Fruit fly (Drosophila melanogaster): ENCODE data around the gene CG15478.

CG15478 gene

DNA sequence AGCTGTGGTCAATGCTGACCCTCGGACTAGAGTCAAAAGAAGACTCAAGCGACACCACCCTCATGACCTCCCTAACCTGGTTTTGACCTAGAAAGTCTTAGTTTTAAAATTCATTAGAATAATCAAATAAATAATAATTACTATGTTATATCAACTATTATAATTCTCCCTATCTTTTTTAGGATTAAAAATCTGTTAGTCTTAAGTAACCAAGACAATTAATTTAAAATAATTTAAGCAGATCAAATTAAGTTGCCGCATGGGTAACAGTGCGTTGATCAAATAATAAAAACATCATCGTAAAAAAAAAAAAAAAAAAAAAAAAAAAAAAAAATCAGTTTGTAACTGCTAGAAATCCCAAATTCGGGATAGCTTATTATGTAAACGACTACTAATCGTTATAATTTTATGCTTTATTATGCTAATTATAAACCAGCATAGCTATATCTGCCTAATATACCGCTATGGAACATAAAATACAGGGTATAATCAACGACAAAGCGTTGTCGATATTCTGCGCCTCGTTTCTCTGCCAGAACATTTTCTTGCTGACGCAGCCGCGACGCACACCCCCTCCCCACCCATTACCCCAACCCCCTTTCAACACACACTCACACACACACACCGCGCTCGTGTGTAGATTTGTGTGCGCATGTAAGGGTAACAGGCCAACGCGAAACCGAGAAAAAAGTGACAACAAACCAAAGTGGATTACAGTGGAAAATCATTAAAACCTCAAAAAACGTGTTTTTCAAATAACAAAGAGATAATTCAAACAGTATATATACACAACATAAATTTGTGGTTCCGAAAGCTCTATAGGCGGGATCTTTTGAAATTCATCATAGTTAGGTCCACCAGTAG lies 14.5 kb downstream of the CG15478 start:
- TF ChIP-seq pan (optimal IDR thresholded peaks at IDR 0.05), result peak; percentile 77

DNA sequence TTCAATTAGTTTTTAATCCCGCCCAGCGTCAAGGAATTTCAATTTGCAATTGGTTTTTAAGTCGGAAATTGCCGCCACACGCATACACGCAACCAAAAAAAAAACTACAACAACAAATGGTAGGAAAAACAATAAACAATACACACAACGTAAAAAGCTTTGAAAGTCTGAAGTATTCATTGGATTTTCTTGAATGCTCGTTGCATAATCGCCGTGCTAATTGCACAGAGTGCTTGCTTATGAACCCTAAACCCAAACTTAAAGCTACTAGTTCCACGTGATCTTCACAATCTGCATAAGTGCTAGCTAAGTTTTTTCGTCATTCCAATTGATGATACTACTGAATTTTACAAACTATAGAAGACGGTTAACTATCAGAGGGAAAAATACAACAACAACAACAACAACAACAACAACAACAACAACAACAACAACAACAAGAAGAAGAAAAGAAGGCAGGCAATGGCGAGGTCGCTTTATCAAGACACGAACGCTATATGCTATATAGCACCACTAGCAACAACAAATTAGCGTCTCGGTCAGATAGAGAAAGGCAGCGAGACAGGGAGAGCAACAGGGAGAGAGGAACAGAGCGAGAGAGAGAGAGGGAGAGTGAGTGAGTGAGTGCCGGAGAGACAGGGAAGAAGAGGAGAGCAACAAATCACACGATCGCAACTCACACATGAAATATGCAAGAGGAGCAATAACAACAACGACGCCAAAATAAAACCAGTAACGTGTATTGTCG lies 15.4 kb downstream of the CG15478 start:
- TF ChIP-seq EcR (GFP tag; optimal IDR thresholded peaks at IDR 0.05) (no peak), pan (optimal IDR thresholded peaks at IDR 0.05) (no peak), psq (optimal IDR thresholded peaks at IDR 0.05) (no peak), CG8478 (optimal IDR thresholded peaks at IDR 0.05) (no peak)

dm6 chrX:7701282-7702078 lies 16.3 kb downstream of the CG15478 start:
- no peak for TF ChIP-seq CG8478 (optimal IDR thresholded peaks at IDR 0.05)
- TF ChIP-seq EcR (GFP tag; optimal IDR thresholded peaks at IDR 0.05), result no peak
- no peak for TF ChIP-seq Dll (optimal IDR thresholded peaks at IDR 0.05)
- no peak for TF ChIP-seq psq (optimal IDR thresholded peaks at IDR 0.05)
- TF ChIP-seq pan (optimal IDR thresholded peaks at IDR 0.05), result no peak
- TF ChIP-seq usp (GFP tag; optimal IDR thresholded peaks at IDR 0.05), result no peak

- TF ChIP-seq psq (optimal IDR thresholded peaks at IDR 0.05) (no peak), usp (GFP tag; optimal IDR thresholded peaks at IDR 0.05) (no peak), pan (optimal IDR thresholded peaks at IDR 0.05) (no peak), EcR (GFP tag; optimal IDR thresholded peaks at IDR 0.05) (no peak), Dll (optimal IDR thresholded peaks at IDR 0.05) (no peak), CG8478 (optimal IDR thresholded peaks at IDR 0.05) (no peak)
Measured at dm6 chrX:7700239-7700793, 17.4 kb downstream of the CG15478 start.

- no peak for TF ChIP-seq psq (optimal IDR thresholded peaks at IDR 0.05)
- no peak for TF ChIP-seq EcR (GFP tag; optimal IDR thresholded peaks at IDR 0.05)
- no peak for TF ChIP-seq usp (GFP tag; optimal IDR thresholded peaks at IDR 0.05)
Measured at dm6 chrX:7699584-7700238, 18.0 kb downstream of the CG15478 start.

DNA sequence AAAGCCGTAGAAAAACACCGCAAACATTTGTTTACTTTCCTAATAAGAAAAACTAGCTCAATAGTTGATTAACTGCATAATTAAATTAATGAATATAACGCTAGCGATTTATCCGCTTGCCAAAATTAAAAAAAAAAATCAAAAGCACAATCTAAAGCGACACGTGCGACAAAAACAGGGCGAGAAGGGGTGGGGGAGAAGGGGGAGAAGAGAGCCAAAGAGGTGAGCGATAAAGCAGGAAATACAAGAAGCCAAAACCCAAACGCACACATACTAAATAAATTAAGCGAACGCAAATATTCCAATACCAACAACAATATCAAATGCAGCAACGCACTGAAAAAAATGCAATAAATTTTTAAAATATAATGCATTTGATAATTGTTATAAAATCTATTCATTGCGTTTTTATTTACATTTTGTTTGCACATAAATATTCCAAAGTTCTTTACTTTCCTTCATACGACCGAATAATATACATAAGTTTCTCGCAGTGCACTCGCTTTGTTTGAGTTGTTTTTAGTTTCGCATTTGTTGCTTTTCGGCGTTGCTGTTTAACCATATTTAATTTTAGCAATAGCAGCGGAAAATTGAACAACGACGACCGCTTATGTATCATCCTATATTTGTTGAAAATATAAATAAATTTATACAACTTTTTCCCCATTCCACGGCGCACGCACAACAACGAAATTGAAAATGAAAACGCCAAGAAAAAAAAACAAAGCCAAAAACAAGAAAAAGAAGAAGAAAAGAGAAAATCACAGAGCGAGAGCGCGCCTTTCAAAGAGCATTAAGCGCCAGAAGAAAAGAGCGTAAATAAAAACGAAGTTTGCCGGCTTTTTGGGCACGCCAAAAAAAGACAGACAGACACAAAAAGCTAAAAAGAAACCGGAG lies 19.5 kb downstream of the CG15478 start:
- TF ChIP-seq psq (optimal IDR thresholded peaks at IDR 0.05), result no peak

DNA sequence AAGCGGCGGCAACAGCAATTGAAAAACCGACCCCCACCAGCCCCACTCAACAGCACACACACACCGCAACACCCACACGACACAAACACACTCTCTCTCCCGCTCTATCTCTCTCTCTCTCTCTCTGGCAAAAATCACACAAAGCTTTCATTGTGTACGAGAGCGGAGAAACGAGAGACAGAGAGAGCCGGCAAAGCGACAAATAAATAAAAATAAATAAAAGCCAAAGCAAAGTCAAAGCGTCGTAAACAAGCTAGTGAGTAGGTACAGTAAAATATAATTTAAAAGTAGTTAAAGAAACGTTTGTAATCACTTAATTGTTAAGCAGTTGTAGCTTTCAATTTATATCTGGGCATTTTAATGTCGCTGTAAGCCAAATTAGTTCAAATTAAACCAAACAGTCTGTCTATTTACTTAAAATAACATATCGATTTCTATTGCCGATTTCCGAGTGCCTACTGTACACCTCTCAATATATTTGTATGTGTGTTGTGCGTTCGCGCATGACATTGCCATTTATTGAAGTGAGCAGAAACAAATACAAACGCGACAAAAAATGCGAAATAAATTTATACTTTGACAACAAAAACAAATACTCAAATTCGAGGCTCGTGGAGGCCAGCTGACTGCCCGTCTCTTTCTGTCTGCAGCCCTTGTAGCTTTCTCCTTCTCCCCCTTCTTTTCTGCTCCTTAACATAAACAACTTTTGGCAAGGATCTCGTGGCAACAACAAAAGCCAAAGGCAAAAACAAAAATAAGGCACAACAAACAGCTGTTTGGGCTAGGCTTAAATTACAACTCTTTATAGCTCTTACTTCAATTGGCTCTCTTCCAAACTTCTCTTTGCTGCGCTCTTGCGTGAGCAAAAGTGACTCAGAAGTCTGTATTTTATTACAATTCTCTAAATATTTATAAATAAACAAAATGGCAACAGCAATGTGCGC lies 20.7 kb downstream of the CG15478 start:
- no peak for TF ChIP-seq psq (optimal IDR thresholded peaks at IDR 0.05)
- no peak for TF ChIP-seq EcR (GFP tag; optimal IDR thresholded peaks at IDR 0.05)
- peak; percentile 97 for TF ChIP-seq Dll (optimal IDR thresholded peaks at IDR 0.05)
- no peak for TF ChIP-seq usp (GFP tag; optimal IDR thresholded peaks at IDR 0.05)
- no peak for TF ChIP-seq CG8478 (optimal IDR thresholded peaks at IDR 0.05)
- no peak for TF ChIP-seq pan (optimal IDR thresholded peaks at IDR 0.05)

DNA sequence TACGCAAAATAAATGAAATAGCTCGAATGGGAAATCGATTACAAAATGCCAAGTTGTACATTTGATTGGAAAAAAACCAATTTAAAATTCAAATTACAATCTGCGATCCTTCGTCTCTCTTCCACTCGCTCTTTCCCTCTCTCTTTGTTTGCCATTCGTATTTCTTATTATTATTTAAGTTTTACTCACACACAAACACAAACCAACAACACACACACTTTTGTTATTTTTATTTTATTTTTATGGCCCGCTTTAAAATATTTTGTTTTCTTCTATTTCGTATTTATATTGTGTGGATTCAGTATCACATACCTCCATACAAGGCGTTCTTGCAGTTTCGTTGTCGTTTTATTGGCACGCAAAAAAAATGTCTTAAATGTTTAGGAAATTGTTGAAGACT lies 21.6 kb downstream of the CG15478 start:
- TF ChIP-seq pan (optimal IDR thresholded peaks at IDR 0.05) (no peak), usp (GFP tag; optimal IDR thresholded peaks at IDR 0.05) (no peak), psq (optimal IDR thresholded peaks at IDR 0.05) (no peak), Dll (optimal IDR thresholded peaks at IDR 0.05) (no peak), EcR (GFP tag; optimal IDR thresholded peaks at IDR 0.05) (no peak), CG8478 (optimal IDR thresholded peaks at IDR 0.05) (no peak)

DNA sequence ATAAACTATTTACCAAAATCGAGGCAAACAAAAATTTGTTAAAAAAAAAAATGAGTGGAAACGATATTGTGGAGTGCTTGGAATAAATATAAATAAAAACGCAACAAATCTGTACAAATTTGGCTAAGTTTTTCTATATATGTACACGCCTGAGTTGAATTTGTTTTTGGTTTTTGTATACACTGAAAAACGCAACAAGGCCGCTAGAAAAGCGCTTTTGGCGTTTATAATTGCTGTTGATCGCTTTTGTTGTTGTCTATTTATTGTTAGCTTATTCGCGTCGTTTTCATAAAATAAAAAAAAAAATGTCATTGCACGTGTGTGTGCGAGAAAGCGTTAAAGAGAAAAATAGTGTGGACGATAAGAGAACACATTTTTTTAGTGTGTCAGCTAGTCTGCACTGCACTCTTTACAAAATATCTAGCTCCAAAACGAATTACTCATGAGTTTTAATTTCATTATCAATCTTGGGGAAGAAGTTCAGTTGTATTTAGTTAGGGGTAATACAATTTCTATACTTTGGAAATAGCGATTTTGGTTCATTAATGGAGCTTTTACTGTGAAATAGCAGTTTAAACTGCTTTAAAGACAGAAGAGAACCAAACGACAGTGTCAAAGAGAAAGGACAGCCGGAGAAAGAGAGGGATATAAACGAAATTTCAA lies 22.2 kb downstream of the CG15478 start:
- TF ChIP-seq CG8478 (optimal IDR thresholded peaks at IDR 0.05) (no peak), usp (GFP tag; optimal IDR thresholded peaks at IDR 0.05) (no peak), psq (optimal IDR thresholded peaks at IDR 0.05) (no peak), EcR (GFP tag; optimal IDR thresholded peaks at IDR 0.05) (no peak), pan (optimal IDR thresholded peaks at IDR 0.05) (no peak), Dll (optimal IDR thresholded peaks at IDR 0.05) (no peak)

Measured in whole organism.